Comparison of ENCODE assay signal across 1 fruit fly cellular context in genomic region chr3R:11773999-11774397, dm6.
TF ChIP-seq lines count a peak whose summit lies in the region.

No protein-coding gene starts in this region.

TF ChIP-seq in whole organism, embryonic, 481 proteins besides CTCF, POLR2A, EP300 and RAD21 (continued from another document and continues in another):
- TF ChIP-seq CG6175 (GFP tag; IDR thresholded peaks at IDR 0.05; lab: Robert Waterston, UW) (no peak), Ptx1 (GFP tag; IDR thresholded peaks at IDR 0.05; lab: Robert Waterston, UW) (peak; percentile 67), Nf-YC (tag; optimal IDR thresholded peaks at IDR 0.05; lab: Kevin White, UChicago) (peak; percentile 68), CG10267 (tag; optimal IDR thresholded peaks at IDR 0.05; lab: Kevin White, UChicago) (peak; percentile 81), sr (GFP tag; IDR thresholded peaks at IDR 0.05; lab: Robert Waterston, UW) (no peak), lbe (GFP tag; optimal IDR thresholded peaks at IDR 0.05; lab: Kevin White, UChicago) (no peak), CG11723 (GFP tag; optimal IDR thresholded peaks at IDR 0.05; lab: Kevin White, UChicago) (peak; percentile 27), CG12942 (GFP tag; optimal IDR thresholded peaks at IDR 0.05; lab: Kevin White, UChicago) (peak; percentile 36), Sox102F (GFP tag; optimal IDR thresholded peaks at IDR 0.05; lab: Kevin White, UChicago) (peak; percentile 74), fd102C (GFP tag; optimal IDR thresholded peaks at IDR 0.05; lab: Kevin White, UChicago) (no peak), phol (tag; optimal IDR thresholded peaks at IDR 0.05; lab: Kevin White, UChicago) (peak; percentile 74), CG1233 (GFP tag; optimal IDR thresholded peaks at IDR 0.05; lab: Kevin White, UChicago) (peak; percentile 72), crp (GFP tag; optimal IDR thresholded peaks at IDR 0.05; lab: Kevin White, UChicago) (no peak), CG8478 (optimal IDR thresholded peaks at IDR 0.05; lab: Kevin White, UChicago) (no peak), CG7839 (tag; optimal IDR thresholded peaks at IDR 0.05; lab: Kevin White, UChicago) (peak; percentile 86), Lpt (GFP tag; optimal IDR thresholded peaks at IDR 0.05; lab: Kevin White, UChicago) (no peak), Sin3A (optimal IDR thresholded peaks at IDR 0.05; lab: Kevin White, UChicago) (no peak), CG10979 (tag; optimal IDR thresholded peaks at IDR 0.05; lab: Kevin White, UChicago) (peak; percentile 86), TFAM (GFP tag; optimal IDR thresholded peaks at IDR 0.05; lab: Kevin White, UChicago) (no peak), Xbp1 (GFP tag; optimal IDR thresholded peaks at IDR 0.05; lab: Kevin White, UChicago) (peak; percentile 70), CG10274 (GFP tag; optimal IDR thresholded peaks at IDR 0.05; lab: Kevin White, UChicago) (no peak), CG7987 (GFP tag; optimal IDR thresholded peaks at IDR 0.05; lab: Kevin White, UChicago) (no peak), CG1602 (GFP tag; optimal IDR thresholded peaks at IDR 0.05; lab: Kevin White, UChicago) (peak; percentile 45), ara (GFP tag; IDR thresholded peaks at IDR 0.05; lab: Robert Waterston, UW) (no peak), shn (GFP tag; optimal IDR thresholded peaks at IDR 0.05; lab: Kevin White, UChicago) (no peak), Fer3 (tag; optimal IDR thresholded peaks at IDR 0.05; lab: Kevin White, UChicago) (peak; percentile 82), Vsx1 (GFP tag; optimal IDR thresholded peaks at IDR 0.05; lab: Kevin White, UChicago) (peak; percentile 11), NfI (GFP tag; optimal IDR thresholded peaks at IDR 0.05; lab: Kevin White, UChicago) (peak; percentile 41), Mes4 (GFP tag; optimal IDR thresholded peaks at IDR 0.05; lab: Kevin White, UChicago) (no peak), gcm2 (GFP tag; optimal IDR thresholded peaks at IDR 0.05; lab: Kevin White, UChicago) (no peak), CG13424 (tag; optimal IDR thresholded peaks at IDR 0.05; lab: Kevin White, UChicago) (peak; percentile 90), CG13775 (GFP tag; optimal IDR thresholded peaks at IDR 0.05; lab: Kevin White, UChicago) (peak; percentile 56), gce (GFP tag; IDR thresholded peaks at IDR 0.05; lab: Robert Waterston, UW) (no peak), hb (GFP tag; IDR thresholded peaks at IDR 0.05; lab: Robert Waterston, UW; ENCODE audit: partially characterized antibody) (no peak), CG6272 (GFP tag; IDR thresholded peaks at IDR 0.05; lab: Robert Waterston, UW) (no peak), HLH4C (GFP tag; IDR thresholded peaks at IDR 0.05; lab: Robert Waterston, UW; ENCODE audit: partially characterized antibody) (no peak), chif (GFP tag; optimal IDR thresholded peaks at IDR 0.05; lab: Kevin White, UChicago) (peak in 1 of 2 experiments; percentile 55), CG4617 (GFP tag; optimal IDR thresholded peaks at IDR 0.05; lab: Kevin White, UChicago; ENCODE audit: borderline replicate concordance) (peak; percentile 21), jumu (GFP tag; optimal IDR thresholded peaks at IDR 0.05; lab: Kevin White, UChicago) (no peak), pros (GFP tag; optimal IDR thresholded peaks at IDR 0.05; lab: Kevin White, UChicago) (no peak), Nf-YA (GFP tag; IDR thresholded peaks at IDR 0.05; lab: Robert Waterston, UW) (no peak), Deaf1 (tag; optimal IDR thresholded peaks at IDR 0.05; lab: Kevin White, UChicago) (peak; percentile 40), corto (GFP tag; optimal IDR thresholded peaks at IDR 0.05; lab: Kevin White, UChicago) (no peak), CG15073 (GFP tag; optimal IDR thresholded peaks at IDR 0.05; lab: Kevin White, UChicago) (no peak), CG12071 (GFP tag; optimal IDR thresholded peaks at IDR 0.05; lab: Kevin White, UChicago) (no peak), usp (GFP tag; optimal IDR thresholded peaks at IDR 0.05; lab: Kevin White, UChicago) (no peak), CG2129 (GFP tag; IDR thresholded peaks at IDR 0.05; lab: Robert Waterston, UW; ENCODE audit: partially characterized antibody) (no peak), Atf3 (GFP tag; optimal IDR thresholded peaks at IDR 0.05; lab: Kevin White, UChicago) (no peak), CG6683 (GFP tag; optimal IDR thresholded peaks at IDR 0.05; lab: Kevin White, UChicago) (peak; percentile 58), Fer2 (tag; optimal IDR thresholded peaks at IDR 0.05; lab: Kevin White, UChicago) (peak; percentile 59), CG10431 (GFP tag; optimal IDR thresholded peaks at IDR 0.05; lab: Kevin White, UChicago) (peak; percentile 43), Myb (GFP tag; optimal IDR thresholded peaks at IDR 0.05; lab: Kevin White, UChicago) (no peak), Blimp-1 (GFP tag; optimal IDR thresholded peaks at IDR 0.05; lab: Kevin White, UChicago) (peak; percentile 35), bsh (GFP tag; optimal IDR thresholded peaks at IDR 0.05; lab: Kevin White, UChicago) (peak in 1 of 2 experiments; percentile 83), cato (GFP tag; optimal IDR thresholded peaks at IDR 0.05; lab: Kevin White, UChicago; ENCODE audit: borderline replicate concordance) (no peak), CG6813 (GFP tag; optimal IDR thresholded peaks at IDR 0.05; lab: Kevin White, UChicago) (no peak), peb (GFP tag; IDR thresholded peaks at IDR 0.05; lab: Robert Waterston, UW) (no peak), chm (GFP tag; IDR thresholded peaks at IDR 0.05; lab: Robert Waterston, UW) (no peak), Gug (GFP tag; IDR thresholded peaks at IDR 0.05; lab: Robert Waterston, UW) (no peak), Jarid2 (GFP tag; optimal IDR thresholded peaks at IDR 0.05; lab: Kevin White, UChicago) (no peak), repo (GFP tag; optimal IDR thresholded peaks at IDR 0.05; lab: Kevin White, UChicago) (no peak), nau (GFP tag; optimal IDR thresholded peaks at IDR 0.05; lab: Kevin White, UChicago) (no peak), PHDP (tag; optimal IDR thresholded peaks at IDR 0.05; lab: Kevin White, UChicago) (peak; percentile 80), MBD-R2 (GFP tag; IDR thresholded peaks at IDR 0.05; lab: Robert Waterston, UW) (no peak), zen (tag; optimal IDR thresholded peaks at IDR 0.05; lab: Kevin White, UChicago) (peak; percentile 47), Ada2b (GFP tag; IDR thresholded peaks at IDR 0.05; lab: Robert Waterston, UW) (no peak), D19B (GFP tag; optimal IDR thresholded peaks at IDR 0.05; lab: Kevin White, UChicago) (peak; percentile 18), kah (GFP tag; optimal IDR thresholded peaks at IDR 0.05; lab: Kevin White, UChicago) (no peak), CG12769 (tag; optimal IDR thresholded peaks at IDR 0.05; lab: Kevin White, UChicago) (peak; percentile 58), ap (GFP tag; IDR thresholded peaks at IDR 0.05; lab: Robert Waterston, UW) (no peak), CG9437 (GFP tag; optimal IDR thresholded peaks at IDR 0.05; lab: Kevin White, UChicago) (peak; percentile 64), E2f2 (GFP tag; IDR thresholded peaks at IDR 0.05; lab: Robert Waterston, UW) (peak; percentile 28; the same call in 1 of the 2 replicates), CG8089 (GFP tag; optimal IDR thresholded peaks at IDR 0.05; lab: Kevin White, UChicago) (no peak), ERR (GFP tag; optimal IDR thresholded peaks at IDR 0.05; lab: Kevin White, UChicago) (no peak), CG30431 (GFP tag; optimal IDR thresholded peaks at IDR 0.05; lab: Kevin White, UChicago) (no peak), Eip74EF (GFP tag; optimal IDR thresholded peaks at IDR 0.05; lab: Kevin White, UChicago) (peak in 1 of 2 experiments; percentile 61), dimm (GFP tag; IDR thresholded peaks at IDR 0.05; lab: Robert Waterston, UW) (no peak), CG12391 (tag; optimal IDR thresholded peaks at IDR 0.05; lab: Kevin White, UChicago) (peak; percentile 89), HLH54F (GFP tag; optimal IDR thresholded peaks at IDR 0.05; lab: Kevin White, UChicago) (no peak), da (GFP tag; optimal IDR thresholded peaks at IDR 0.05; lab: Kevin White, UChicago) (no peak), CG9876 (GFP tag; optimal IDR thresholded peaks at IDR 0.05; lab: Kevin White, UChicago) (no peak), CG12155 (GFP tag; optimal IDR thresholded peaks at IDR 0.05; lab: Kevin White, UChicago) (peak; percentile 22), CG4854 (GFP tag; optimal IDR thresholded peaks at IDR 0.05; lab: Kevin White, UChicago) (no peak), CG4730 (GFP tag; IDR thresholded peaks at IDR 0.05; lab: Robert Waterston, UW) (no peak), CG3281 (GFP tag; optimal IDR thresholded peaks at IDR 0.05; lab: Kevin White, UChicago) (peak; percentile 72), Awh (GFP tag; IDR thresholded peaks at IDR 0.05; lab: Robert Waterston, UW) (0 out of 2 replicates have a peak, but pooled peaks have one; percentile 34), CrebB (tag; optimal IDR thresholded peaks at IDR 0.05; lab: Kevin White, UChicago) (peak; percentile 22), Opbp (GFP tag; IDR thresholded peaks at IDR 0.05; lab: Robert Waterston, UW; ENCODE audit: partially characterized antibody) (no peak), NC2β (GFP tag; optimal IDR thresholded peaks at IDR 0.05; lab: Kevin White, UChicago) (no peak), nom (GFP tag; optimal IDR thresholded peaks at IDR 0.05; lab: Kevin White, UChicago) (no peak), CG7556 (GFP tag; optimal IDR thresholded peaks at IDR 0.05; lab: Kevin White, UChicago) (peak; percentile 92), unpg (GFP tag; optimal IDR thresholded peaks at IDR 0.05; lab: Kevin White, UChicago) (peak; percentile 82), ab (GFP tag; optimal IDR thresholded peaks at IDR 0.05; lab: Kevin White, UChicago) (no peak), Drgx (GFP tag; IDR thresholded peaks at IDR 0.05; lab: Robert Waterston, UW) (no peak), CG4360 (GFP tag; IDR thresholded peaks at IDR 0.05; lab: Robert Waterston, UW) (no peak), CG8388 (GFP tag; optimal IDR thresholded peaks at IDR 0.05; lab: Kevin White, UChicago) (peak; percentile 74), CG2199 (GFP tag; IDR thresholded peaks at IDR 0.05; lab: Robert Waterston, UW) (no peak), emc (GFP tag; optimal IDR thresholded peaks at IDR 0.05; lab: Kevin White, UChicago) (no peak), Asciz (GFP tag; optimal IDR thresholded peaks at IDR 0.05; lab: Kevin White, UChicago) (peak; percentile 46), Camta (GFP tag; optimal IDR thresholded peaks at IDR 0.05; lab: Kevin White, UChicago) (peak; percentile 13), bab2 (GFP tag; optimal IDR thresholded peaks at IDR 0.05; lab: Kevin White, UChicago) (peak; percentile 38), CG4707 (GFP tag; optimal IDR thresholded peaks at IDR 0.05; lab: Kevin White, UChicago) (no peak), CG17361 (GFP tag; IDR thresholded peaks at IDR 0.05; lab: Robert Waterston, UW) (peak; percentile 84), salm (tag; optimal IDR thresholded peaks at IDR 0.05; lab: Kevin White, UChicago) (no peak), CG31365 (tag; optimal IDR thresholded peaks at IDR 0.05; lab: Kevin White, UChicago) (no peak), Mad (GFP tag; optimal IDR thresholded peaks at IDR 0.05; lab: Kevin White, UChicago) (no peak), pnt (GFP tag; optimal IDR thresholded peaks at IDR 0.05; lab: Kevin White, UChicago) (no peak), scrt (GFP tag; optimal IDR thresholded peaks at IDR 0.05; lab: Kevin White, UChicago) (peak; percentile 66), br (optimal IDR thresholded peaks at IDR 0.05; lab: Kevin White, UChicago) (no peak), bcd (GFP tag; optimal IDR thresholded peaks at IDR 0.05; lab: Kevin White, UChicago) (peak; percentile 63), CG2120 (GFP tag; optimal IDR thresholded peaks at IDR 0.05; lab: Kevin White, UChicago) (peak; percentile 82), tgo (GFP tag; IDR thresholded peaks at IDR 0.05; lab: Robert Waterston, UW) (peak; percentile 62), unc-4 (GFP tag; IDR thresholded peaks at IDR 0.05; lab: Robert Waterston, UW; ENCODE audit: partially characterized antibody) (no peak), CG2889 (GFP tag; IDR thresholded peaks at IDR 0.05; lab: Robert Waterston, UW) (no peak), Side (GFP tag; optimal IDR thresholded peaks at IDR 0.05; lab: Kevin White, UChicago) (no peak), Hand (GFP tag; optimal IDR thresholded peaks at IDR 0.05; lab: Kevin White, UChicago) (peak; percentile 70), Adf1 (GFP tag; IDR thresholded peaks at IDR 0.05; lab: Robert Waterston, UW) (no peak), Hr39 (optimal IDR thresholded peaks at IDR 0.05; lab: Kevin White, UChicago) (no peak), YL-1 (GFP tag; optimal IDR thresholded peaks at IDR 0.05; lab: Kevin White, UChicago) (peak; percentile 24), CG15601 (tag; optimal IDR thresholded peaks at IDR 0.05; lab: Kevin White, UChicago) (peak; percentile 75), hbn (GFP tag; IDR thresholded peaks at IDR 0.05; lab: Robert Waterston, UW; ENCODE audit: partially characterized antibody) (no peak), CG2678 (tag; optimal IDR thresholded peaks at IDR 0.05; lab: Kevin White, UChicago) (peak; percentile 93), sqz (GFP tag; optimal IDR thresholded peaks at IDR 0.05; lab: Kevin White, UChicago) (peak; percentile 60), Lim3 (GFP tag; IDR thresholded peaks at IDR 0.05; lab: Robert Waterston, UW) (no peak), Med (GFP tag; lab: Kevin White, UChicago) (no peak), prd (optimal IDR thresholded peaks at IDR 0.05; lab: Kevin White, UChicago) (no peak), prd (GFP tag; IDR thresholded peaks at IDR 0.05; lab: Robert Waterston, UW) (peak; percentile 59), Doc2 (GFP tag; IDR thresholded peaks at IDR 0.05; lab: Robert Waterston, UW) (no peak), B-H2 (GFP tag; optimal IDR thresholded peaks at IDR 0.05; lab: Kevin White, UChicago) (peak; percentile 61), CG6254 (GFP tag; optimal IDR thresholded peaks at IDR 0.05; lab: Kevin White, UChicago) (peak; percentile 37), maf-S (GFP tag; optimal IDR thresholded peaks at IDR 0.05; lab: Kevin White, UChicago) (no peak), H15 (GFP tag; IDR thresholded peaks at IDR 0.05; lab: Robert Waterston, UW) (no peak), CG11560 (tag; IDR thresholded peaks at IDR 0.05; lab: Robert Waterston, UW) (no peak), ind (GFP tag; optimal IDR thresholded peaks at IDR 0.05; lab: Kevin White, UChicago) (peak; percentile 20), CG18476 (GFP tag; optimal IDR thresholded peaks at IDR 0.05; lab: Kevin White, UChicago) (peak; percentile 41), CG9932 (GFP tag; IDR thresholded peaks at IDR 0.05; lab: Robert Waterston, UW) (peak; percentile 38; the same call in 1 of the 2 replicates), trem (tag; optimal IDR thresholded peaks at IDR 0.05; lab: Kevin White, UChicago) (peak; percentile 65)
